Worm (Caenorhabditis elegans): Measurements from ENCODE around the gene Y119D3B.21.

Gene Y119D3B.21

DNA sequence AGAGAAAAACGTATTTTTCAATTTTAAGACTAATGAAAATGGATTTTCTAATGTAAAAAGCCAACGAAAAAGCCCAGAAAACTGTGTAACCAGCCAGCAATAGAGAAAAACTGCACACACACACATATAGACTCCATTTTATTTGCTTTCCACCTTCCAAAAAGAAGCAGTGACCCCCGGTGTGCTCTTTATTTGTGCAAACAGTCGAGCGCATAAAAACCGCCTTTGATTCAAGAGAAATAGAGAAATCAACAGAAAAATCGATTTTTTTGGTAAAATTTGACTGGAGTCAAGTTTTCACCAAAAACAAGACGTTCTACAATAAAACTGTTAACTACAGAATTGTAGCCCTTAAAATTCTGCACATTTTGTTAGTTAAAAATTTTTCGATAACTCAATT lies 13.8 kb downstream of the Y119D3B.21 start:
- TF ChIP-seq D2030.7 (GFP tag; IDR thresholded peaks at IDR 0.05), result no peak
- TF ChIP-seq dpff-1 (tag; optimal IDR thresholded peaks at IDR 0.05), result no peak
- no peak for TF ChIP-seq zfh-2 (GFP tag; conservative IDR thresholded peaks at IDR 0.05)
- no peak for TF ChIP-seq hsf-1 (GFP tag; IDR thresholded peaks at IDR 0.05)
- TF ChIP-seq ztf-18 (tag; optimal IDR thresholded peaks at IDR 0.05), result no peak
- no peak for TF ChIP-seq Y79H2A.3 (GFP tag; conservative IDR thresholded peaks at IDR 0.05)
- TF ChIP-seq ztf-6 (GFP tag; IDR thresholded peaks at IDR 0.05), result no peak

- peak; percentile 63 for TF ChIP-seq zfh-2 (GFP tag; conservative IDR thresholded peaks at IDR 0.05)
- TF ChIP-seq tbx-9 (tag; optimal IDR thresholded peaks at IDR 0.05; ENCODE audit: borderline replicate concordance), result no peak
- peak; percentile 79 for TF ChIP-seq hmg-1.2 (GFP tag; IDR thresholded peaks at IDR 0.05)
Observed at ce11 chrIII:1229510-1229909, 14.7 kb downstream of the Y119D3B.21 start.

DNA sequence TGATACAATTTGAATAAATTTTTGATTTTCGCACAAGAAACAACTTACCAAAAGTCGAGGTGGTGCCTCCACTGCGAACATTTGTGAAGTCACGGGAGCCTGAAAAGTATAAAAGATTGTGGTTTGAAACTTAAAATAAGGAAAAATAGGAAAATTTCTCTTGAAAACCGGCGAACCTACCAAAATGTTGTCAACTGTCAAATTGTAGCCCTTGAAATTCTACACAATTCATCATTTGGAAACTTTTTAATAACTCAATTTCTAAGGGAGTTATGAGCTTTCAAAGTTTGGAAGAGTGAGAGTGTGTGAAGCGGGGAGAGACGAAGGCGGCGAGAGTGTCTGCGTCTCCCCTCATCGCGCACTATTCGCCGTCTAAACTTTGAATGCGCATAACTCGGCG lies 15.4 kb downstream of the Y119D3B.21 start, which contains the start of gene pes-4:
TSS of gene pes-4 (minus strand) at position 101 of the 400 bp plus-strand sequence.
- TF ChIP-seq hmg-1.2 (GFP tag; IDR thresholded peaks at IDR 0.05) (peak; percentile 46; the same call in 1 of the 2 replicates), madf-8 (GFP tag; conservative IDR thresholded peaks at IDR 0.05) (no peak)

- TF ChIP-seq mes-4 (tag; optimal IDR thresholded peaks at IDR 0.05) (no peak), tbp1 (GFP tag; optimal IDR thresholded peaks at IDR 0.05) (peak; percentile 82), B0261.1 (tag; optimal IDR thresholded peaks at IDR 0.05) (peak; percentile 65), rpc-1 (optimal IDR thresholded peaks at IDR 0.05) (peak; percentile 13), rpc-1 (tag; optimal IDR thresholded peaks at IDR 0.05) (peak; percentile 60)
Observed at ce11 chrIII:1230672-1231071, 15.9 kb downstream of the Y119D3B.21 start.

DNA sequence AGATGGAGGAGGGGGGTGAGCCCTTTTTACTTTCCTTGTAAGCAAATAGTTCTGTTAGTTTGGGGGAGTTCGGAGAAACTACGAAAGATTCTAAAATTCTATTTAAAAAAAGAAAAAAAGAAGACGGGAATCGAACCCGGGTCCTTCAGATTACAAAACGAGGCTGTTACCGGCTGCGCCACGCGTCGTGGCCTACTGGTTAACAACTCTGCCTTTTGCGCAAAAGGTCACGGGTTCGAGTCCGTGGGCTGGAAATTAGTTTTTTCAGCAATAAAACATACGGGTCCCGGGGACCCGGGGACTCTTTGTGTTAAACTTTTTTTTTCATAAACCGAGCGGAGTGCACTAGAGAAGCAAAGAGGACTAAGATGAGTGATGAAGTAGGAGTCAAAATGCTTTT lies 16.4 kb downstream of the Y119D3B.21 start:
- TF ChIP-seq sdz-38 (tag; optimal IDR thresholded peaks at IDR 0.05) (no peak), D2030.7 (GFP tag; IDR thresholded peaks at IDR 0.05) (peak; percentile 39; the same call in 1 of the 2 replicates), F57A8.1 (GFP tag; optimal IDR thresholded peaks at IDR 0.05) (no peak), chd-7 (tag; optimal IDR thresholded peaks at IDR 0.05) (no peak), B0261.1 (tag; optimal IDR thresholded peaks at IDR 0.05) (no peak), pbrm-1 (GFP tag; IDR thresholded peaks at IDR 0.05) (peak; percentile 70), bed-2 (GFP tag; IDR thresholded peaks at IDR 0.05) (no peak), zfh-2 (GFP tag; conservative IDR thresholded peaks at IDR 0.05) (0 out of 2 replicates have a peak, but pooled peaks have one; percentile 23), nfya-2 (GFP tag; IDR thresholded peaks at IDR 0.05) (no peak)

ce11 chrIII:1238704-1239103 lies 23.9 kb downstream of the Y119D3B.21 start, which contains the start of gene fbxa-61:
TSS of gene fbxa-61 (plus strand) at chrIII:1239048.
- TF ChIP-seq ztf-25 (GFP tag; IDR thresholded peaks at IDR 0.05), result no peak
- TF ChIP-seq D2030.7 (GFP tag; IDR thresholded peaks at IDR 0.05), result no peak
- no peak for TF ChIP-seq sea-2 (GFP tag; IDR thresholded peaks at IDR 0.05)
- no peak for TF ChIP-seq dpl-1 (GFP tag; optimal IDR thresholded peaks at IDR 0.05)
- no peak for TF ChIP-seq Y53F4B.3 (GFP tag; IDR thresholded peaks at IDR 0.05)
- no peak for TF ChIP-seq snpc-4 (GFP tag; optimal IDR thresholded peaks at IDR 0.05)
- TF ChIP-seq snpc-4 (tag; optimal IDR thresholded peaks at IDR 0.05), result no peak
- no peak for TF ChIP-seq F23B12.7 (tag; optimal IDR thresholded peaks at IDR 0.05; ENCODE audit: insufficient read depth)
- TF ChIP-seq ztf-28 (GFP tag; IDR thresholded peaks at IDR 0.05), result no peak
- no peak for TF ChIP-seq ztf-26 (tag; optimal IDR thresholded peaks at IDR 0.05)
- no peak for TF ChIP-seq B0261.1 (tag; optimal IDR thresholded peaks at IDR 0.05)
- no peak for TF ChIP-seq lin-26 (GFP tag; IDR thresholded peaks at IDR 0.05)
- no peak for TF ChIP-seq atf-7 (tag; optimal IDR thresholded peaks at IDR 0.05)
- TF ChIP-seq chd-7 (tag; optimal IDR thresholded peaks at IDR 0.05), result no peak
- TF ChIP-seq pbrm-1 (GFP tag; IDR thresholded peaks at IDR 0.05), result no peak
- no peak for TF ChIP-seq Y79H2A.3 (GFP tag; conservative IDR thresholded peaks at IDR 0.05)
- TF ChIP-seq him-1 (tag; optimal IDR thresholded peaks at IDR 0.05), result no peak
- TF ChIP-seq aptf-2 (GFP tag; conservative IDR thresholded peaks at IDR 0.05), result no peak
- no peak for TF ChIP-seq nhr-179 (tag; optimal IDR thresholded peaks at IDR 0.05)
- no peak for TF ChIP-seq B0019.2 (GFP tag; conservative IDR thresholded peaks at IDR 0.05)

Measured in whole organism, young adult.